Fruit fly (Drosophila melanogaster): ENCODE data around the gene CG15478.

CG15478 gene

DNA sequence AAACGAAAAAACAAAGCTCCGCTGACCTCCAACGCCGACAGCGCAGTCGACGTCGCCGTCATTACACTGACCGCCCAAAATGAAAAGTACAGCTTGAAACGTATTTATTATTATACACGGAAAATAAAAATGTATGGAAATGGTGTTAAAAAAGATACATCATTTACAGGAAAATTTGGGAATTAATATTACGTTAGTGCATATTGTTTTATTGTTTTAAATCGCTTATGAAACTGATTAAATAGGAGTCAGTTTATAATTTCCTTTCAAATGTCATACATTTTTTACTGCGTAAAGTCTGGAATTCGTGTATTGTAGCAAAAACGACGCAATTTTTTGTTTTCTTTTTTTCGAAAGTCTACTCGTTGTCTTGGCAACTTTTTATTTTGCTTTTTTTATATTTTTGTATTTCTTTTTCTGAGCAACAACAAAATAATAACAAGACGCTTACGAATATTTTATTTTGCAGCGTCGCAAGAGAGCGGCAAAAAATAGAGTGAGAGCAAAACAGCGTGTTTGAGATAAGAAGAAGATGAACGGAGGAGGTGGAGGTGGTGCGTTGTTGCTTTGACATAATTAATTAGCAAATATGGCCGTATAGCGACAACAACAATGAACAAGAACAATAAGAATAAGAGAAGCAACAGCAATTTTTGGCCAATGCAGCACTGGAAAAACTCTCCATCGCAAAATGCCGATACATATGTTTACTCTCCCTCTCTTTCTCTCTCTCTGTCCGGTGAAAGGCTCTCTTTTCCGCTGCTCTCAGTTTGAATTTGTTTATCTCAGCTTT lies 25.6 kb downstream of the CG15478 start (continued):
- TF ChIP-seq CG2875 (GFP tag; optimal IDR thresholded peaks at IDR 0.05) (no peak), CG10654 (GFP tag; optimal IDR thresholded peaks at IDR 0.05) (peak; percentile 39), Rfx (GFP tag; IDR thresholded peaks at IDR 0.05) (peak; percentile 74), H15 (GFP tag; IDR thresholded peaks at IDR 0.05) (no peak), CG1602 (GFP tag; optimal IDR thresholded peaks at IDR 0.05) (peak; percentile 52), wor (GFP tag; IDR thresholded peaks at IDR 0.05) (peak; percentile 42; the same call in 1 of the 2 replicates), al (GFP tag; IDR thresholded peaks at IDR 0.05) (peak; percentile 66), Hr39 (optimal IDR thresholded peaks at IDR 0.05) (no peak), Trl (optimal IDR thresholded peaks at IDR 0.05) (peak; percentile 93 to 98), Trl (GFP tag; optimal IDR thresholded peaks at IDR 0.05) (peak; percentile 44), CG9727 (GFP tag; optimal IDR thresholded peaks at IDR 0.05) (peak; percentile 75), crc (GFP tag; optimal IDR thresholded peaks at IDR 0.05) (peak; percentile 17), HLH4C (GFP tag; IDR thresholded peaks at IDR 0.05; ENCODE audit: partially characterized antibody) (no peak), CG16863 (GFP tag; optimal IDR thresholded peaks at IDR 0.05) (peak; percentile 44), gsb (GFP tag; IDR thresholded peaks at IDR 0.05) (peak; percentile 34), CG12104 (GFP tag; optimal IDR thresholded peaks at IDR 0.05) (peak; percentile 76), CG16813 (GFP tag; IDR thresholded peaks at IDR 0.05; ENCODE audit: partially characterized antibody) (no peak), amos (GFP tag; IDR thresholded peaks at IDR 0.05; ENCODE audit: partially characterized antibody) (no peak), CG13123 (GFP tag; optimal IDR thresholded peaks at IDR 0.05) (no peak), Antp (GFP tag; optimal IDR thresholded peaks at IDR 0.05) (peak; percentile 54), D19B (GFP tag; optimal IDR thresholded peaks at IDR 0.05) (peak; percentile 51), CTCF (GFP tag; optimal IDR thresholded peaks at IDR 0.05) (no peak), aop (GFP tag; IDR thresholded peaks at IDR 0.05) (no peak), Stat92E (GFP tag; optimal IDR thresholded peaks at IDR 0.05) (no peak), Xbp1 (GFP tag; optimal IDR thresholded peaks at IDR 0.05) (peak; percentile 64), CG4360 (GFP tag; IDR thresholded peaks at IDR 0.05) (peak; percentile 35; the same call in 1 of the 2 replicates), Blimp-1 (GFP tag; optimal IDR thresholded peaks at IDR 0.05) (peak; percentile 58), CoRest (tag; optimal IDR thresholded peaks at IDR 0.05) (peak; percentile 82), CG6654 (GFP tag; optimal IDR thresholded peaks at IDR 0.05) (peak; percentile 16), Sox102F (GFP tag; optimal IDR thresholded peaks at IDR 0.05) (peak; percentile 79), peb (GFP tag; IDR thresholded peaks at IDR 0.05) (no peak), nerfin-1 (tag; optimal IDR thresholded peaks at IDR 0.05) (peak; percentile 81), PHDP (tag; optimal IDR thresholded peaks at IDR 0.05) (peak; percentile 82), Bdp1 (GFP tag; optimal IDR thresholded peaks at IDR 0.05) (no peak), salm (tag; optimal IDR thresholded peaks at IDR 0.05) (peak; percentile 8), klu (GFP tag; IDR thresholded peaks at IDR 0.05) (peak; percentile 26; the same call in 1 of the 2 replicates), CG4730 (GFP tag; IDR thresholded peaks at IDR 0.05) (peak; percentile 56), sd (tag; optimal IDR thresholded peaks at IDR 0.05) (peak; percentile 78), Hr78 (GFP tag; optimal IDR thresholded peaks at IDR 0.05) (no peak), org-1 (GFP tag; optimal IDR thresholded peaks at IDR 0.05) (peak; percentile 48), Dll (GFP tag; IDR thresholded peaks at IDR 0.05; ENCODE audit: partially characterized antibody) (0 out of 4 replicates have a peak, but pooled peaks have one; percentile 15), insv (GFP tag; optimal IDR thresholded peaks at IDR 0.05) (peak in 1 of 2 experiments; percentile 10), Mes4 (GFP tag; optimal IDR thresholded peaks at IDR 0.05) (peak; percentile 66), CG8290 (GFP tag; optimal IDR thresholded peaks at IDR 0.05) (no peak), CG8290 (tag; optimal IDR thresholded peaks at IDR 0.05) (peak in 1 of 2 experiments; percentile 51), CG17612 (GFP tag; IDR thresholded peaks at IDR 0.05) (0 out of 2 replicates have a peak, but pooled peaks have one; percentile 24), CG2116 (GFP tag; optimal IDR thresholded peaks at IDR 0.05) (peak; percentile 39), HLH54F (GFP tag; optimal IDR thresholded peaks at IDR 0.05) (peak; percentile 70), Fer1 (GFP tag; optimal IDR thresholded peaks at IDR 0.05) (peak; percentile 77), exex (tag; optimal IDR thresholded peaks at IDR 0.05) (no peak)

All from whole organism, embryonic.